Fruit fly (Drosophila melanogaster) whole organism, prepupa: ENCODE results near the gene CG31898.
A peak's percentile ranks its signal among the peaks of the same experiment; 100 is the strongest.

Experiments
- CG10631 ChIP-seq: fragments of 200-800 bp; sonication (Bioruptor generic); optimal IDR thresholded peaks from 2 replicates; lab custom pipeline; 2016; ENCODE audit warnings: missing biosample characterization, missing genetic modification characterization
- CG11294 ChIP-seq: fragments of 200-800 bp; sonication (Bioruptor generic); IDR thresholded peaks from 2 replicates; pipeline ENCODE4 v1.3.6; 2022; ENCODE audit warnings: missing biosample characterization, missing genetic modification characterization
- CG11762 ChIP-seq: fragments of 200-800 bp; sonication (Bioruptor generic); optimal IDR thresholded peaks from 3 replicates; lab custom pipeline; 2016; ENCODE audit warnings: missing biosample characterization, missing genetic modification characterization; ENCODE audit not compliant: insufficient read depth
- CG15336 ChIP-seq: fragments of 200-800 bp; sonication (Bioruptor generic); IDR thresholded peaks from 2 replicates; pipeline ENCODE4 v1.3.6; 2022; ENCODE audit warnings: missing biosample characterization, missing genetic modification characterization
- CG1621 ChIP-seq: fragments of 200-800 bp; sonication (Bioruptor generic); optimal IDR thresholded peaks from 3 replicates; lab custom pipeline; 2018; ENCODE audit warnings: missing biosample characterization, mild to moderate bottlenecking, missing genetic modification characterization
- CG16779 ChIP-seq: fragments of 200-800 bp; sonication (Bioruptor generic); optimal IDR thresholded peaks from 3 replicates; lab custom pipeline; 2017; ENCODE audit warnings: missing biosample characterization, mild to moderate bottlenecking, missing genetic modification characterization
- CG32006 ChIP-seq: fragments of 200-800 bp; sonication (Bioruptor generic); optimal IDR thresholded peaks from 3 replicates; lab custom pipeline; 2017; ENCODE audit warnings: missing biosample characterization, mild to moderate bottlenecking, missing genetic modification characterization
- CG34406 ChIP-seq: fragments of 200-800 bp; sonication (Bioruptor generic); optimal IDR thresholded peaks from 3 replicates; lab custom pipeline; 2016; ENCODE audit warnings: missing biosample characterization, missing genetic modification characterization
- CG4318 ChIP-seq: fragments of 200-800 bp; sonication (Bioruptor generic); optimal IDR thresholded peaks from 3 replicates; lab custom pipeline; 2017; ENCODE audit warnings: missing biosample characterization, mild to moderate bottlenecking, missing genetic modification characterization
- CG6163 ChIP-seq: fragments of 200-800 bp; sonication (Bioruptor generic); IDR thresholded peaks from 3 replicates; pipeline ENCODE4 v1.3.6; 2022; ENCODE audit warnings: missing biosample characterization, missing genetic modification characterization
- CG6276 ChIP-seq: fragments of 200-800 bp; sonication (Bioruptor generic); optimal IDR thresholded peaks from 2 replicates; lab custom pipeline; 2017; ENCODE audit warnings: missing biosample characterization, mild to moderate bottlenecking, missing genetic modification characterization
- CG6854 ChIP-seq: fragments of 200-800 bp; sonication (Bioruptor generic); optimal IDR thresholded peaks from 2 replicates; lab custom pipeline; 2017; ENCODE audit warnings: missing biosample characterization, mild to moderate bottlenecking, missing genetic modification characterization
- CG8119 ChIP-seq: fragments of 200-800 bp; sonication (Bioruptor generic); IDR thresholded peaks from 3 replicates; pipeline ENCODE4 v1.3.6; 2022; ENCODE audit warnings: missing biosample characterization, missing genetic modification characterization
- CG8319 ChIP-seq: fragments of 200-800 bp; sonication (Bioruptor generic); optimal IDR thresholded peaks from 3 replicates; lab custom pipeline; 2016; ENCODE audit warnings: missing biosample characterization, missing genetic modification characterization
- Eip78C ChIP-seq: fragments of 200-800 bp; sonication (Bioruptor generic); peaks from one replicate; lab custom pipeline; 2016; ENCODE audit warnings: missing biosample characterization, missing genetic modification characterization
- Eip93F ChIP-seq: fragments of 200-800 bp; sonication (Bioruptor generic); optimal IDR thresholded peaks from 2 replicates; lab custom pipeline; 2016; ENCODE audit warnings: missing biosample characterization, mild to moderate bottlenecking, missing genetic modification characterization
- Hr4 ChIP-seq: fragments of 200-800 bp; sonication (Bioruptor generic); optimal IDR thresholded peaks from 3 replicates; lab custom pipeline; 2016; ENCODE audit warnings: missing biosample characterization, missing genetic modification characterization
- Lpt ChIP-seq: fragments of 200-800 bp; sonication (Bioruptor generic); optimal IDR thresholded peaks from 3 replicates; lab custom pipeline; 2016; ENCODE audit warnings: missing biosample characterization, missing genetic modification characterization
- OdsH ChIP-seq: fragments of 200-800 bp; sonication (Bioruptor generic); optimal IDR thresholded peaks from 3 replicates; lab custom pipeline; 2016; ENCODE audit warnings: missing biosample characterization, missing genetic modification characterization
- Smox ChIP-seq: fragments of 200-800 bp; sonication (Bioruptor generic); optimal IDR thresholded peaks from 3 replicates; lab custom pipeline; 2016; ENCODE audit warnings: missing biosample characterization, missing genetic modification characterization
- Sox102F ChIP-seq: fragments of 200-800 bp; sonication (Bioruptor generic); optimal IDR thresholded peaks from 2 replicates; lab custom pipeline; 2016; ENCODE audit warnings: missing biosample characterization, mild to moderate bottlenecking, missing genetic modification characterization
- Sox14 ChIP-seq: fragments of 200-800 bp; sonication (Bioruptor generic); optimal IDR thresholded peaks from 3 replicates; lab custom pipeline; 2016; ENCODE audit warnings: missing biosample characterization, missing genetic modification characterization
- Sox15 ChIP-seq: fragments of 200-800 bp; sonication (Bioruptor generic); optimal IDR thresholded peaks from 3 replicates; lab custom pipeline; 2016; ENCODE audit warnings: missing biosample characterization, missing genetic modification characterization
- cyc ChIP-seq: fragments of 200-800 bp; sonication (Bioruptor generic); optimal IDR thresholded peaks from 3 replicates; lab custom pipeline; 2016; ENCODE audit warnings: missing biosample characterization, missing genetic modification characterization
- dsx ChIP-seq: fragments of 200-800 bp; optimal IDR thresholded peaks from 3 replicates; lab custom pipeline; 2019; ENCODE audit warnings: missing biosample characterization, mild to moderate bottlenecking, missing genetic modification characterization, moderate library complexity; ENCODE audit not compliant: poor library complexity, severe bottlenecking
- eg ChIP-seq: fragments of 200-800 bp; sonication (Bioruptor generic); IDR thresholded peaks from 3 replicates; pipeline ENCODE4 v1.3.6; 2022; ENCODE audit warnings: missing biosample characterization, missing genetic modification characterization
- esn ChIP-seq: fragments of 200-800 bp; sonication (Bioruptor generic); optimal IDR thresholded peaks from 2 replicates; lab custom pipeline; 2016; ENCODE audit warnings: missing biosample characterization, mild to moderate bottlenecking, missing genetic modification characterization, moderate library complexity
- fd85E ChIP-seq: fragments of 200-800 bp; sonication (Bioruptor generic); optimal IDR thresholded peaks from 3 replicates; lab custom pipeline; 2016; ENCODE audit warnings: missing biosample characterization, missing genetic modification characterization
- fkh ChIP-seq: fragments of 200-800 bp; sonication (Bioruptor generic); optimal IDR thresholded peaks from 3 replicates; lab custom pipeline; 2017; ENCODE audit warnings: missing biosample characterization, mild to moderate bottlenecking, missing genetic modification characterization, moderate library complexity
- net ChIP-seq: fragments of 200-800 bp; sonication (Bioruptor generic); optimal IDR thresholded peaks from 3 replicates; lab custom pipeline; 2016; ENCODE audit warnings: missing biosample characterization, missing genetic modification characterization
- pdm3 ChIP-seq: fragments of 200-800 bp; sonication (Bioruptor generic); optimal IDR thresholded peaks from 3 replicates; lab custom pipeline; 2016; ENCODE audit warnings: missing biosample characterization, missing genetic modification characterization
- salr ChIP-seq, 2 experiments: fragments of 200-800 bp; sonication (Bioruptor generic); optimal IDR thresholded peaks; 3 replicates each; lab custom pipeline; 2016 to 2018; ENCODE audit warnings: missing biosample characterization in 2 of 2, missing genetic modification characterization in 2 of 2, mild to moderate bottlenecking in 1 of 2
- spab ChIP-seq: fragments of 200-800 bp; sonication (Bioruptor generic); optimal IDR thresholded peaks from 2 replicates; lab custom pipeline; 2017; ENCODE audit warnings: missing biosample characterization, mild to moderate bottlenecking, missing genetic modification characterization, missing genetic modification reagents
- ss ChIP-seq, 2 experiments: fragments of 200-800 bp; sonication (Bioruptor generic); optimal IDR thresholded peaks; 2 replicates in 1 of 2; 3 replicates in 1 of 2; lab custom pipeline; 2017 to 2018; ENCODE audit warnings: mild to moderate bottlenecking in 2 of 2, missing biosample characterization in 2 of 2, missing genetic modification characterization in 2 of 2, moderate library complexity in 1 of 2
- svp ChIP-seq: fragments of 200-800 bp; sonication (Bioruptor generic); peaks from one replicate; lab custom pipeline; 2016; ENCODE audit warnings: missing biosample characterization, missing genetic modification characterization
- topi ChIP-seq: fragments of 200-800 bp; sonication (Bioruptor generic); optimal IDR thresholded peaks from 3 replicates; lab custom pipeline; 2016; ENCODE audit warnings: missing biosample characterization, missing genetic modification characterization
- vri ChIP-seq: fragments of 200-800 bp; sonication (Bioruptor generic); optimal IDR thresholded peaks from 3 replicates; lab custom pipeline; 2016; ENCODE audit warnings: missing biosample characterization, mild to moderate bottlenecking, missing genetic modification characterization

CG31898 gene

DNA sequence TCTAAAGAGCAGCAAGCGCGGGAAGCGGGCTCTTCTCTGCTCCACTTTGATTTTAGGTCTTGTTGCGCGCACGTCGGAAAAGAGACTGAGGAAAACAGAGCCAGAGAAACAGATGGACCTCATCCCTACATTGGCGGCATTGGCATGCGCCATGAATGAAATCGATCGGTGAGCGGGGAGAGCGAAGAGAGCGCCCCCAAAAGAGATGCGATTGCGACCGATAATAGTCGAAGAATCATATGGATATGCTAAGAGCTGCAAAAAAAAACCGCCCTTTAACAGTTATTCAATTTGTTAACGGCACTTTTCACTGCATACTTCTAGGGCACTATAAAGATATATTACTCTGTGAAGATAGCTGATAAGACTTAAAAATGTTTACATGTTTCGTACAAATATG, 33.3 kb downstream of the CG31898 start, which contains the start of gene grk:
Gene grk (minus strand): TSS at position 87 of the 400 bp plus-strand sequence.
- TF ChIP-seq CG6854 (GFP tag; lab: Kevin White, UChicago), result no peak
- no peak for TF ChIP-seq CG8119
- TF ChIP-seq fd85E (GFP tag; lab: Kevin White, UChicago), result no peak
- TF ChIP-seq Hr4 (GFP tag; lab: Kevin White, UChicago), result no peak
- TF ChIP-seq OdsH (GFP tag; lab: Kevin White, UChicago), result no peak

DNA sequence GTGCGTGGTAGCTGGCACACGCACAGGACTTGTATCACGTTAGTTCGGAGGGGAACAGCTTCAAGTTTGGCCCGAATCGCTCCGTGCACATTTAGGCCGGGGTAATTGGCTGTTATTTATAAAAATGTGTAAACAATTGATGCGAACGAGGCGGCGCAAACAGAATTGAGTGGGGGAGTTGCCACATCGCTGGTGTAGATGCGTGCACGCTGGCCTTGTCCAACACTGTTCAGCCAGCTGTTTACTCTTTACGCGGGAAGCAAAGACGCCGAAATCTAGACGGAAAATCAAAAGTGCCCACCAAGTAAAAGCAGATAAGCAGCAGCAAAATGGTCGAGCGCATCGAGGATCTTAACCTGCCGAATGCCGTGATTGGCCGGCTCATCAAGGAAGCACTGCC, 37.0 kb downstream of the CG31898 start, which contains the start of the genes D12 and Chrac-14:
Gene D12 (minus strand): TSS at position 190 of the 400 bp plus-strand sequence.
Gene Chrac-14 (plus strand): TSS at position 230 of the 400 bp plus-strand sequence.
- TF ChIP-seq vri (no peak), pdm3 (GFP tag; lab: Kevin White, UChicago) (no peak), Sox14 (GFP tag; lab: Kevin White, UChicago) (no peak), spab (no peak), dsx (GFP tag; lab: Kevin White, UChicago) (no peak), esn (peak; percentile 25), CG6163 (0 out of 3 replicates have a peak, but pooled peaks have one; percentile 27), ss (GFP tag; optimal IDR thresholded peaks at IDR 0.05; lab: Kevin White, UChicago) (no peak), CG15336 (GFP tag; lab: Robert Waterston, UW) (no peak), CG11294 (GFP tag; lab: Robert Waterston, UW) (no peak), CG8319 (no peak), Hr4 (GFP tag; lab: Kevin White, UChicago) (no peak), Lpt (GFP tag; lab: Kevin White, UChicago) (no peak), cyc (GFP tag; lab: Kevin White, UChicago) (no peak), CG6276 (GFP tag; lab: Kevin White, UChicago) (no peak), fkh (GFP tag; lab: Kevin White, UChicago) (peak; percentile 88), net (GFP tag; lab: Kevin White, UChicago) (no peak)
- TF ChIP-seq, all 60 proteins: peak for 3

DNA sequence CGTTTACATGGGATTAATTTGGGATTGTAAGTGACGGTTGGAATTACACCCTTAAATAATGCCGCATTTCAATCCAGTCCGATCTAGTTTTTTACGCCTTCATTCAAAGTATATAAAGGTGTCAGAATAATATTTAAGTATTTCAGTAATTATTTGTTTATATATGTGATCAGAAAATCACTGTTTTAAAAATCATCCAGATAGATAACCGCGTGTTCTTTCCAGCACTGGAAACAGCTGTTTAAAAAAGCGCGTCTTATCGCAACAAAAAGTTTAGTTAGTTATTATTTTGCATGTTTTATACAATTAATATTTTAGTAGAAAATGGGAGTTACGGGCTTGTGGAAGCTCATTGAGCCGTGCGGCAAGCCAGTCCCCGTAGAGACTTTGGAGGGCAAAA, 37.8 kb downstream of the CG31898 start, which contains the start of gene mus201:
Gene mus201 (plus strand): TSS at position 118 of the 400 bp plus-strand sequence.
- no peak for TF ChIP-seq Smox (GFP tag; lab: Kevin White, UChicago)
- no peak for TF ChIP-seq OdsH (GFP tag; lab: Kevin White, UChicago)
- no peak for TF ChIP-seq salr (GFP tag; optimal IDR thresholded peaks at IDR 0.05; lab: Kevin White, UChicago)
- no peak for TF ChIP-seq Sox15
- no peak for TF ChIP-seq eg
- no peak for TF ChIP-seq CG10631
- no peak for TF ChIP-seq CG4318 (GFP tag; lab: Kevin White, UChicago)
- TF ChIP-seq CG11294 (GFP tag; lab: Robert Waterston, UW), result no peak
- no peak for TF ChIP-seq CG11762 (GFP tag; lab: Kevin White, UChicago)
- TF ChIP-seq CG16779 (tag; lab: Kevin White, UChicago), result no peak
- TF ChIP-seq ss (GFP tag; optimal IDR thresholded peaks at IDR 0.05; lab: Kevin White, UChicago), result no peak
- no peak for TF ChIP-seq CG6854 (GFP tag; lab: Kevin White, UChicago)
- TF ChIP-seq CG8319, result no peak
- no peak for TF ChIP-seq esn
- TF ChIP-seq Eip93F (GFP tag; lab: Kevin White, UChicago), result no peak
- TF ChIP-seq CG6276 (GFP tag; lab: Kevin White, UChicago), result no peak
- TF ChIP-seq CG15336 (GFP tag; lab: Robert Waterston, UW), result no peak
- no peak for TF ChIP-seq fd85E (GFP tag; lab: Kevin White, UChicago)

DNA sequence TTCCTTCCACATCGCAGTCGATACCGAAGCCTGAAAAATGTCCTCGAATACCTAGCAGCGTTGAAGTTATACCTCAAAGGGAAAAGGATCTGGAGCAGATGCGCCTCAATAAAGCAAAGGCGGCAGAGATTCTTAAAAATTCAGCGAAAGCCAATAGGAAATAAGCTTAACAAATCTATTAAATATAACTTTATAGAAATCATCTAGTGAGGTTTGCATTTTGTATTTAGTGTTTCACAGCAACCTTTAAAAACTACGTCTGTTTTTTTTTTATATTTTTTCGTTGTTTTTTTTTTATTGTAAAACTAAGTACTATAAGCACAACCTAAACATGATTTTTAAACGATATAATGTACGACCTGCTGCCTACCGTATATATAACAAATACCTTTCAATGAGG, 41.9 kb downstream of the CG31898 start, which contains the start of gene CG31897:
Gene CG31897 (plus strand): TSS at position 301 of the 400 bp plus-strand sequence.
- TF ChIP-seq eg, result no peak
- no peak for TF ChIP-seq CG6854 (GFP tag; lab: Kevin White, UChicago)
- no peak for TF ChIP-seq CG34406
- no peak for TF ChIP-seq CG32006 (GFP tag; lab: Kevin White, UChicago)
- no peak for TF ChIP-seq cyc (GFP tag; lab: Kevin White, UChicago)
- no peak for TF ChIP-seq net (GFP tag; lab: Kevin White, UChicago)
- TF ChIP-seq CG11294 (GFP tag; lab: Robert Waterston, UW), result no peak
- TF ChIP-seq Sox102F, result no peak
- no peak for TF ChIP-seq svp (GFP tag; lab: Kevin White, UChicago)
- TF ChIP-seq Eip78C, result no peak
- no peak for TF ChIP-seq Smox (GFP tag; lab: Kevin White, UChicago)
- no peak for TF ChIP-seq OdsH (GFP tag; lab: Kevin White, UChicago)
- TF ChIP-seq Sox15, result no peak
- no peak for TF ChIP-seq esn
- TF ChIP-seq CG6163, result no peak
- no peak for TF ChIP-seq Hr4 (GFP tag; lab: Kevin White, UChicago)
- no peak for TF ChIP-seq CG1621 (tag; lab: Kevin White, UChicago)
- no peak for TF ChIP-seq topi
